Worm (Caenorhabditis elegans) whole organism, L2 larva: Measurements from ENCODE around the gene tag-124.

Experiments
- ZK546.5 ChIP-seq: sonication (generic microtip); optimal IDR thresholded peaks from 2 replicates; lab custom pipeline; 2017; ENCODE audit warnings: missing biosample characterization, missing genetic modification characterization
- crh-2 ChIP-seq: sonication (generic microtip); optimal IDR thresholded peaks from 2 replicates; lab custom pipeline; 2017; ENCODE audit warnings: missing biosample characterization, missing genetic modification characterization
- fos-1 ChIP-seq: fragments of 150-350 bp; optimal IDR thresholded peaks from 2 replicates; lab custom pipeline; 2014; ENCODE audit warnings: missing biosample characterization, missing genetic modification characterization
- lin-11 ChIP-seq: fragments of 150-350 bp; sonication (generic microtip); optimal IDR thresholded peaks from 2 replicates; lab custom pipeline; 2014; ENCODE audit warnings: missing biosample characterization, missing genetic modification characterization, inconsistent platforms, mixed read lengths
- lin-39 ChIP-seq: fragments of 150-350 bp; optimal IDR thresholded peaks from 2 replicates; lab custom pipeline; 2014; ENCODE audit warnings: missing biosample characterization, missing genetic modification reagents, missing genetic modification characterization
- mab-5 ChIP-seq: fragments of 150-350 bp; optimal IDR thresholded peaks from 2 replicates; lab custom pipeline; 2014; ENCODE audit warnings: missing biosample characterization, missing genetic modification characterization
- nhr-77 ChIP-seq: fragments of 150-350 bp; optimal IDR thresholded peaks from 2 replicates; lab custom pipeline; 2014; ENCODE audit warnings: missing biosample characterization, missing genetic modification characterization
- snpc-4 ChIP-seq: fragments of 150-350 bp; optimal IDR thresholded peaks from 2 replicates; lab custom pipeline; 2014; ENCODE audit warnings: missing biosample characterization, missing genetic modification characterization
- unc-62 ChIP-seq: fragments of 150-350 bp; optimal IDR thresholded peaks from 2 replicates; lab custom pipeline; 2014; ENCODE audit warnings: missing biosample characterization, missing genetic modification reagents, missing genetic modification characterization
- ztf-4 ChIP-seq: fragments of 150-350 bp; optimal IDR thresholded peaks from 2 replicates; lab custom pipeline; 2014; ENCODE audit warnings: missing biosample characterization, missing genetic modification characterization

ce11 chrII:9604685-9605084 is 13.6 kb downstream of the tag-124 start:
- TF ChIP-seq nhr-77 (tag; lab: Kevin White, UChicago) (no peak), mab-5 (tag; lab: Kevin White, UChicago) (no peak), fos-1 (tag; lab: Kevin White, UChicago) (no peak), ZK546.5 (tag; lab: Kevin White, UChicago) (no peak), unc-62 (GFP tag; lab: Kevin White, UChicago) (no peak), ztf-4 (tag; lab: Kevin White, UChicago) (no peak), lin-11 (tag; lab: Kevin White, UChicago) (no peak), crh-2 (tag; lab: Kevin White, UChicago) (no peak), lin-39 (tag; lab: Kevin White, UChicago) (no peak), snpc-4 (tag; lab: Kevin White, UChicago) (no peak)
